Worm (Caenorhabditis elegans) whole organism, L4 larva: ENCODE measurements around the gene byn-1.

ENCODE experiments used
- D1046.2 ChIP-seq: fragments of 200-800 bp; sonication (Bioruptor generic); IDR thresholded peaks from 2 replicates; pipeline ENCODE4 v1.3.6; 2022; ENCODE audit warnings: missing genetic modification characterization, missing compliant biosample characterization
- F37D6.2 ChIP-seq: sonication (generic microtip); optimal IDR thresholded peaks from 2 replicates; lab custom pipeline; 2016; ENCODE audit warnings: mild to moderate bottlenecking, missing genetic modification characterization, missing compliant biosample characterization
- F44E2.7 ChIP-seq: fragments of 200-800 bp; sonication (Bioruptor generic); IDR thresholded peaks from 2 replicates; pipeline ENCODE4 v2.1.2; 2022; ENCODE audit warnings: missing genetic modification characterization, missing compliant biosample characterization
- R02D3.7 ChIP-seq: fragments of 150-350 bp; sonication (generic microtip); optimal IDR thresholded peaks from 3 replicates; lab custom pipeline; 2014; ENCODE audit warnings: missing biosample characterization, missing genetic modification characterization
- T20F7.1 ChIP-seq: fragments of 200-800 bp; sonication (Bioruptor generic); optimal IDR thresholded peaks from 2 replicates; lab custom pipeline; 2018; ENCODE audit warnings: mild to moderate bottlenecking, missing genetic modification characterization, missing compliant biosample characterization
- ZK546.5 ChIP-seq, 2 experiments: sonication (generic microtip); optimal IDR thresholded peaks; 2 replicates each; lab custom pipeline; 2017; ENCODE audit warnings: missing biosample characterization in 2 of 2, missing genetic modification characterization in 2 of 2
- aha-1 ChIP-seq: fragments of 150-350 bp; peaks from one replicate; lab custom pipeline; 2014; ENCODE audit warnings: missing biosample characterization, missing genetic modification characterization
- ama-1 ChIP-seq: fragments of 150-350 bp; optimal IDR thresholded peaks from 2 replicates; lab custom pipeline; 2014; ENCODE audit warnings: inconsistent platforms, mixed read lengths
- arid-1 ChIP-seq: fragments of 200-800 bp; sonication (Bioruptor generic); conservative IDR thresholded peaks from 2 replicates; pipeline ENCODE4 v1.3.6; 2022; ENCODE audit warnings: missing genetic modification reagents, missing genetic modification characterization, missing compliant biosample characterization
- ceh-20 ChIP-seq: fragments of 200-800 bp; sonication (Bioruptor generic); IDR thresholded peaks from 2 replicates; pipeline ENCODE4 v1.3.6; 2022; ENCODE audit warnings: missing genetic modification reagents, missing genetic modification characterization, missing compliant biosample characterization
- ceh-28 ChIP-seq: fragments of 150-350 bp; optimal IDR thresholded peaks from 2 replicates; lab custom pipeline; 2014; ENCODE audit warnings: missing biosample characterization, missing genetic modification reagents, missing genetic modification characterization
- ceh-32 ChIP-seq: sonication (generic microtip); optimal IDR thresholded peaks from 2 replicates; lab custom pipeline; 2016; ENCODE audit warnings: mild to moderate bottlenecking, missing genetic modification characterization, missing compliant biosample characterization; ENCODE audit not compliant: poor library complexity
- ceh-82 ChIP-seq: sonication (generic microtip); optimal IDR thresholded peaks from 2 replicates; lab custom pipeline; 2017; ENCODE audit warnings: missing biosample characterization, missing genetic modification characterization
- daf-12 ChIP-seq: fragments of 150-350 bp; optimal IDR thresholded peaks from 2 replicates; lab custom pipeline; 2014; ENCODE audit warnings: missing biosample characterization, missing genetic modification reagents, missing genetic modification characterization
- daf-8 ChIP-seq: fragments of 200-800 bp; sonication (Bioruptor generic); IDR thresholded peaks from 2 replicates; pipeline ENCODE4 v1.3.6; 2022; ENCODE audit warnings: missing genetic modification characterization, missing compliant biosample characterization
- dmd-6 ChIP-seq: fragments of 200-800 bp; sonication (Bioruptor generic); IDR thresholded peaks from 2 replicates; pipeline ENCODE4 v1.3.6; 2022; ENCODE audit warnings: missing genetic modification reagents, missing genetic modification characterization, missing compliant biosample characterization
- dmd-9 ChIP-seq: fragments of 200-800 bp; sonication (Bioruptor generic); IDR thresholded peaks from 2 replicates; pipeline ENCODE4 v1.3.6; 2022; ENCODE audit warnings: missing genetic modification reagents, missing genetic modification characterization, missing compliant biosample characterization
- dpl-1 ChIP-seq: fragments of 150-350 bp; optimal IDR thresholded peaks from 2 replicates; lab custom pipeline; 2014; ENCODE audit warnings: missing biosample characterization, missing genetic modification reagents, missing genetic modification characterization
- egl-27 ChIP-seq: sonication (generic microtip); optimal IDR thresholded peaks from 3 replicates; lab custom pipeline; 2017; ENCODE audit warnings: missing biosample characterization, missing genetic modification reagents, missing genetic modification characterization
- egl-43 ChIP-seq: fragments of 200-800 bp; sonication (Bioruptor generic); IDR thresholded peaks from 2 replicates; pipeline ENCODE4 v1.3.6; 2022; ENCODE audit warnings: missing genetic modification reagents, missing genetic modification characterization, missing compliant biosample characterization
- fkh-10 ChIP-seq: fragments of 150-350 bp; optimal IDR thresholded peaks from 2 replicates; lab custom pipeline; 2014; ENCODE audit warnings: missing biosample characterization, missing genetic modification reagents, missing genetic modification characterization
- fos-1 ChIP-seq: fragments of 150-350 bp; optimal IDR thresholded peaks from 2 replicates; lab custom pipeline; 2014; ENCODE audit warnings: missing biosample characterization, missing genetic modification characterization
- gei-8 ChIP-seq: fragments of 200-800 bp; sonication (Bioruptor generic); optimal IDR thresholded peaks from 2 replicates; lab custom pipeline; 2018; ENCODE audit warnings: mild to moderate bottlenecking, missing genetic modification characterization, missing compliant biosample characterization
- hif-1 ChIP-seq, 2 experiments: sonication (generic microtip); optimal IDR thresholded peaks; 2 replicates each; lab custom pipeline; 2016 to 2017; ENCODE audit warnings: missing compliant biosample characterization in 2 of 2, missing genetic modification characterization in 2 of 2, missing genetic modification reagents in 2 of 2, missing genotype in 2 of 2, mild to moderate bottlenecking in 1 of 2
- hlh-11 ChIP-seq: fragments of 200-800 bp; sonication (Bioruptor generic); optimal IDR thresholded peaks from 2 replicates; lab custom pipeline; 2018; ENCODE audit warnings: mild to moderate bottlenecking, missing genetic modification characterization, missing compliant biosample characterization
- hlh-30 ChIP-seq: sonication (generic microtip); optimal IDR thresholded peaks from 2 replicates; lab custom pipeline; 2017; ENCODE audit warnings: antibody characterized with exemption, mild to moderate bottlenecking, missing genetic modification characterization, missing compliant biosample characterization; ENCODE audit not compliant: insufficient read depth
- jun-1 ChIP-seq: fragments of 150-350 bp; optimal IDR thresholded peaks from 2 replicates; lab custom pipeline; 2014; ENCODE audit warnings: missing biosample characterization, missing genetic modification reagents, missing genetic modification characterization
- lim-7 ChIP-seq: fragments of 200-800 bp; sonication (Bioruptor generic); IDR thresholded peaks from 2 replicates; pipeline ENCODE4 v1.3.6; 2022; ENCODE audit warnings: missing genetic modification characterization, missing compliant biosample characterization
- lin-15B ChIP-seq: fragments of 150-350 bp; sonication (generic microtip); optimal IDR thresholded peaks from 3 replicates; lab custom pipeline; 2014; ENCODE audit warnings: missing biosample characterization, missing genetic modification characterization
- lin-38 ChIP-seq: fragments of 200-800 bp; sonication (Bioruptor generic); IDR thresholded peaks from 2 replicates; pipeline ENCODE4 v1.3.6; 2022; ENCODE audit warnings: missing genetic modification reagents, missing genetic modification characterization, missing compliant biosample characterization
- lir-3 ChIP-seq: sonication (generic microtip); optimal IDR thresholded peaks from 2 replicates; lab custom pipeline; 2016; ENCODE audit warnings: mild to moderate bottlenecking, missing genetic modification characterization, missing compliant biosample characterization
- madf-5 ChIP-seq, 2 experiments: fragments of 200-800 bp; sonication (Bioruptor generic); IDR thresholded peaks; 2 replicates each; pipeline ENCODE4 v1.3.6; 2022; ENCODE audit warnings: missing compliant biosample characterization in 2 of 2, missing genetic modification characterization in 2 of 2
- madf-9 ChIP-seq: fragments of 200-800 bp; sonication (Bioruptor generic); conservative IDR thresholded peaks from 2 replicates; pipeline ENCODE4 v1.3.6; 2022; ENCODE audit warnings: missing genetic modification reagents, missing genetic modification characterization, missing compliant biosample characterization
- mdl-1 ChIP-seq, 2 experiments: fragments of 150-350 bp in 1 of 2; sonication (generic microtip) in 1 of 2; optimal IDR thresholded peaks; 2 replicates each; lab custom pipeline; 2014 to 2017; ENCODE audit warnings: missing biosample characterization in 2 of 2, missing genetic modification characterization in 2 of 2
- mep-1 ChIP-seq: fragments of 150-350 bp; sonication (generic microtip); optimal IDR thresholded peaks from 3 replicates; lab custom pipeline; 2014; ENCODE audit warnings: missing biosample characterization, missing genetic modification characterization
- mes-2 ChIP-seq: sonication (generic microtip); optimal IDR thresholded peaks from 2 replicates; lab custom pipeline; 2016; ENCODE audit warnings: missing genotype, mild to moderate bottlenecking, missing genetic modification characterization, missing compliant biosample characterization; ENCODE audit not compliant: poor library complexity, severe bottlenecking
- mxl-3 ChIP-seq: fragments of 200-800 bp; sonication (Bioruptor generic); optimal IDR thresholded peaks from 2 replicates; lab custom pipeline; 2018; ENCODE audit warnings: mild to moderate bottlenecking, missing genetic modification characterization, missing compliant biosample characterization
- nhr-10 ChIP-seq: fragments of 150-350 bp; optimal IDR thresholded peaks from 2 replicates; lab custom pipeline; 2014; ENCODE audit warnings: missing biosample characterization, missing genetic modification characterization
- nhr-11 ChIP-seq: fragments of 150-350 bp; optimal IDR thresholded peaks from 2 replicates; lab custom pipeline; 2014; ENCODE audit warnings: missing biosample characterization, missing genetic modification characterization
- nhr-25 ChIP-seq: sonication (generic microtip); optimal IDR thresholded peaks from 2 replicates; lab custom pipeline; 2017; ENCODE audit warnings: missing genetic modification characterization, mild to moderate bottlenecking, missing compliant biosample characterization, antibody characterized with exemption, moderate library complexity, borderline replicate concordance; ENCODE audit not compliant: insufficient read depth
- nhr-28 ChIP-seq: fragments of 150-350 bp; optimal IDR thresholded peaks from 2 replicates; lab custom pipeline; 2014; ENCODE audit warnings: missing biosample characterization, missing genetic modification characterization
- nhr-42 ChIP-seq: fragments of 200-800 bp; sonication (Bioruptor generic); IDR thresholded peaks from 2 replicates; pipeline ENCODE4 v1.3.6; 2022; ENCODE audit warnings: missing genetic modification characterization, missing compliant biosample characterization
- nhr-6 ChIP-seq: fragments of 150-350 bp; optimal IDR thresholded peaks from 2 replicates; lab custom pipeline; 2014; ENCODE audit warnings: missing biosample characterization, missing genetic modification characterization
- nhr-77 ChIP-seq: fragments of 150-350 bp; optimal IDR thresholded peaks from 2 replicates; lab custom pipeline; 2014; ENCODE audit warnings: missing biosample characterization, missing genetic modification characterization
- php-3 ChIP-seq: fragments of 200-800 bp; sonication (Bioruptor generic); IDR thresholded peaks from 2 replicates; pipeline ENCODE4 v1.3.6; 2022; ENCODE audit warnings: missing genetic modification reagents, missing genetic modification characterization, missing compliant biosample characterization
- rbr-2 ChIP-seq: sonication (generic microtip); optimal IDR thresholded peaks from 2 replicates; lab custom pipeline; 2016; ENCODE audit warnings: missing genotype, missing genetic modification characterization, missing compliant biosample characterization
- saeg-2 ChIP-seq: fragments of 200-800 bp; sonication (Bioruptor generic); IDR thresholded peaks from 2 replicates; pipeline ENCODE4 v1.3.6; 2022; ENCODE audit warnings: missing genetic modification reagents, missing genetic modification characterization, missing compliant biosample characterization
- set-16 ChIP-seq: fragments of 200-800 bp; sonication (Bioruptor generic); IDR thresholded peaks from 2 replicates; pipeline ENCODE4 v1.3.6; 2022; ENCODE audit warnings: missing genetic modification reagents, missing genetic modification characterization, missing compliant biosample characterization
- snpc-1.2 ChIP-seq: fragments of 200-800 bp; sonication (Bioruptor generic); IDR thresholded peaks from 2 replicates; pipeline ENCODE4 v1.3.6; 2022; ENCODE audit warnings: missing genetic modification reagents, missing genetic modification characterization, missing compliant biosample characterization
- unc-62 ChIP-seq, 3 experiments: fragments of 150-350 bp in 1 of 3; sonication (generic microtip); optimal IDR thresholded peaks in 2 of 3; peaks in 1 of 3; 1 replicate in 1 of 3; 2 replicates in 2 of 3; lab custom pipeline; 2014 to 2017; ENCODE audit warnings: missing biosample characterization in 3 of 3, missing genetic modification characterization in 3 of 3, missing genetic modification reagents in 3 of 3, missing genotype in 1 of 3
- zip-11 ChIP-seq: fragments of 200-800 bp; sonication (Bioruptor generic); IDR thresholded peaks from 2 replicates; pipeline ENCODE4 v1.3.6; 2022; ENCODE audit warnings: missing genetic modification characterization, missing compliant biosample characterization

Gene byn-1

DNA sequence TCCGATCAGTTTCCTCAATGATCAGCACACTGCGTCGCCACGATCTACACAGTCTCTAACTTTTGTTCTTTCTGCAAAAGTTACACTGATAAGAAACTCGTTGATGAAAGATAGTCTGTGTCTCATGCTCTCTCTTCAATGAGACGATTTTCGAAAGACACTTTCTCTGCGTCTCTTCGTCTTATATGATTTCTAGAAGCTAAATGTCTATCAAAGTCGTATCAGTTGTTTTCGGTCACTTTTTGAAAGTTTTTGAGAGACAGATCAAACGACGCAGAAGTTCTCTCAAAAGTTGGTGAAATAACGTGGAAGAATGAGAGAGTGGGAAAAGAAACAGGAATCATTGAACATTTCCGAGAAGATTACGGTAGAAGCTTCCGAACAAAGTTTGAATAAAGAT is 36.6 kb upstream of the byn-1 start (continued):
- TF ChIP-seq lir-3 (no peak), madf-5 (GFP tag; IDR thresholded peaks at IDR 0.05; lab: Robert Waterston, UW) (no peak), nhr-11 (tag; lab: Kevin White, UChicago) (peak; percentile 81), hif-1 (tag; optimal IDR thresholded peaks at IDR 0.05; lab: Kevin White, UChicago) (peak in 1 of 2 experiments; percentile 0), dpl-1 (GFP tag; lab: Kevin White, UChicago) (peak; percentile 14), ama-1 (lab: Kevin White, UChicago) (peak; percentile 27), D1046.2 (GFP tag; lab: Robert Waterston, UW) (no peak), nhr-10 (peak; percentile 74), gei-8 (GFP tag; lab: Kevin White, UChicago) (peak; percentile 71), hlh-11 (tag; lab: Kevin White, UChicago) (peak; percentile 95), mep-1 (tag; lab: Kevin White, UChicago) (peak; percentile 65), fkh-10 (no peak), nhr-6 (no peak), daf-8 (GFP tag; lab: Robert Waterston, UW) (no peak), set-16 (GFP tag; lab: Robert Waterston, UW) (no peak), ceh-28 (tag; lab: Kevin White, UChicago) (no peak), lim-7 (GFP tag; lab: Robert Waterston, UW) (0 out of 2 replicates have a peak, but pooled peaks have one; percentile 24), saeg-2 (GFP tag; lab: Robert Waterston, UW) (peak; percentile 73; the same call in 1 of the 2 replicates), egl-27 (no peak), nhr-42 (no peak), lin-15B (tag; lab: Kevin White, UChicago) (no peak), dmd-6 (GFP tag; lab: Robert Waterston, UW) (peak; percentile 98), nhr-28 (tag; lab: Kevin White, UChicago) (peak; percentile 89), daf-12 (tag; lab: Kevin White, UChicago) (no peak), nhr-77 (peak; percentile 45), madf-9 (GFP tag; lab: Robert Waterston, UW) (no peak), egl-43 (GFP tag; lab: Robert Waterston, UW) (no peak), ceh-32 (tag; lab: Kevin White, UChicago) (no peak), R02D3.7 (no peak), T20F7.1 (GFP tag; lab: Kevin White, UChicago) (peak; percentile 76), snpc-1.2 (GFP tag; lab: Robert Waterston, UW) (no peak), mxl-3 (peak; percentile 40), mes-2 (tag; lab: Kevin White, UChicago) (peak; percentile 31), zip-11 (no peak), F37D6.2 (tag; lab: Kevin White, UChicago) (no peak), php-3 (GFP tag; lab: Robert Waterston, UW) (peak; percentile 50; the same call in 1 of the 2 replicates), hlh-30 (tag; lab: Kevin White, UChicago) (peak; percentile 75), jun-1 (tag; lab: Kevin White, UChicago) (no peak), mdl-1 (tag; optimal IDR thresholded peaks at IDR 0.05; lab: Kevin White, UChicago) (peak in 1 of 2 experiments; percentile 75), fos-1 (tag; lab: Kevin White, UChicago) (no peak), nhr-25 (tag; lab: Kevin White, UChicago) (no peak), ceh-20 (GFP tag; lab: Robert Waterston, UW) (0 out of 2 replicates have a peak, but pooled peaks have one; percentile 47), lin-38 (GFP tag; lab: Robert Waterston, UW) (peak; percentile 49), dmd-9 (GFP tag; lab: Robert Waterston, UW) (no peak), ceh-82 (tag; lab: Kevin White, UChicago) (no peak), aha-1 (tag; lab: Kevin White, UChicago) (no peak), rbr-2 (tag; lab: Kevin White, UChicago) (no peak), F44E2.7 (GFP tag; lab: Robert Waterston, UW) (no peak), arid-1 (GFP tag; lab: Robert Waterston, UW) (0 out of 2 replicates have a peak, but pooled peaks have one; percentile 44), unc-62 (GFP tag; optimal IDR thresholded peaks at IDR 0.05 in 1 of 2; lab: Kevin White, UChicago) (peak in 1 of 2 experiments; percentile 99), unc-62 (tag; optimal IDR thresholded peaks at IDR 0.05; lab: Kevin White, UChicago) (no peak), ZK546.5 (tag; optimal IDR thresholded peaks at IDR 0.05; lab: Kevin White, UChicago) (no peak)
